Worm (Caenorhabditis elegans): ENCODE results near the gene F17E9.18.

DNA sequence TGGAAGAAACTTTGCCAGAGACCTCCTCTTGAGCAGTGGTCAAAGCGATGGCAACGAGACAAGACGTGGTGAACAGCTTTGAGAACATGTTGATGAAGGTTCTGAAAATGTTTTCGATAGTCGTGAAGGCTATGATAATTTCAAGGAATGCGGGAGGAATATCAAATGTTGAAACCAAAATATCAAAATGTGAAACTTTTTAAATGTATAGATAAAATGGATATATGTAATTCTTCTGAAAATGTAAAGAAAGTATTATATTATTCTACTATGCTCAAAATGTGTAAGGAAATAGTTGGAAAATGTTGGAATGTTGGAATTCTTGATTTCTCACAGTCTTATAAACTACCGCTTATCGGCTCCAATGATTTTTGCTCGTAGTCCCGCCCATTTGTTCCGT lies 22.2 kb upstream of the F17E9.18 start, which contains the start of gene D2096.6:
- no peak for TF ChIP-seq K02D7.2 (tag; optimal IDR thresholded peaks at IDR 0.05)
- no peak for TF ChIP-seq hlh-6 (tag; optimal IDR thresholded peaks at IDR 0.05)
- TF ChIP-seq ceh-2 (tag; optimal IDR thresholded peaks at IDR 0.05) = no peak
- no peak for TF ChIP-seq ama-1 (optimal IDR thresholded peaks at IDR 0.05)
- no peak for TF ChIP-seq nfya-1 (tag; optimal IDR thresholded peaks at IDR 0.05)
- TF ChIP-seq mec-3 (tag; optimal IDR thresholded peaks at IDR 0.05; ENCODE audit: borderline replicate concordance) = no peak
- no peak for TF ChIP-seq sox-4 (tag; optimal IDR thresholded peaks at IDR 0.05)
- TF ChIP-seq lin-11 (tag; optimal IDR thresholded peaks at IDR 0.05) = no peak
- TF ChIP-seq hlh-30 (tag; optimal IDR thresholded peaks at IDR 0.05; ENCODE audit: insufficient read depth) = no peak
- no peak for TF ChIP-seq tbx-2 (tag; optimal IDR thresholded peaks at IDR 0.05)
- no peak for TF ChIP-seq nhr-11 (tag; optimal IDR thresholded peaks at IDR 0.05)
- no peak for TF ChIP-seq pha-4 (tag; optimal IDR thresholded peaks at IDR 0.05)
- no peak for TF ChIP-seq fax-1 (tag; optimal IDR thresholded peaks at IDR 0.05)

All from whole organism, late embryonic.